Worm (Caenorhabditis elegans) whole organism, midembryonic: ENCODE measurements around the gene C04F5.2.

Source experiments
- flt-1 ChIP-seq: fragments of 200-800 bp; sonication (Bioruptor generic); IDR thresholded peaks from 2 replicates; pipeline ENCODE4 v1.3.6; 2022; ENCODE audit warnings: missing genetic modification characterization, missing compliant biosample characterization
- klf-2 ChIP-seq: fragments of 200-800 bp; sonication (Bioruptor generic); conservative IDR thresholded peaks from 2 replicates; pipeline ENCODE4 v1.3.6; 2022; ENCODE audit warnings: missing genetic modification reagents, missing genetic modification characterization, missing compliant biosample characterization

- TF ChIP-seq flt-1 (GFP tag; lab: Robert Waterston, UW) = no peak
- TF ChIP-seq klf-2 (GFP tag; lab: Robert Waterston, UW) = no peak
Observed at ce11 chrV:5046103-5046502, 50.8 kb downstream of the C04F5.2 start, which contains the start of gene exc-14.
